Worm (Caenorhabditis elegans) whole organism, midembryonic: ENCODE data around the gene mec-10.

ENCODE experiments used
- cog-1 ChIP-seq: sonication (generic microtip); optimal IDR thresholded peaks from 2 replicates; lab custom pipeline; 2016; ENCODE audit warnings: missing genetic modification characterization, missing compliant biosample characterization
- flt-1 ChIP-seq: fragments of 200-800 bp; sonication (Bioruptor generic); IDR thresholded peaks from 2 replicates; pipeline ENCODE4 v1.3.6; 2022; ENCODE audit warnings: missing genetic modification characterization, missing compliant biosample characterization

DNA sequence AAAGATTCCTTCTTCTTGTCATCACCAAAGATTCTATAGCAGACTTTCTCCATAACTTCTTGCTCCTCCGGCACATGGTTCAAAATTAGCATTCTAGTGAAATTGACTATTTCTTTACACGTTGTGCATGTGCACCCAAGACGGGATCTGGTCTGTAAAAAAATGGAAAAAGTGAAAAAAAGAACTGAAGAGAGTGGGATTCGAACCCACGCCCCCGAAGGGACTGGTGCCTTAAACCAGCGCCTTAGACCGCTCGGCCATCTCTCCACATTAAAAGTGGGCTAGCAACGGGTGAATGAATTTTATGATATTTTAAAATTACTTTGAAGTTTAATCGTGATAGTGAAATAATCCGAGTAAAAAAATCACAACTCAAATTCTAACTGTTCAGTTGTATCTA, 52.4 kb downstream of the mec-10 start:
- TF ChIP-seq cog-1 (tag; lab: Kevin White, UChicago): no peak
- TF ChIP-seq flt-1 (GFP tag; lab: Robert Waterston, UW): no peak
